Worm (Caenorhabditis elegans) whole organism, mixed stage, embryonic: ENCODE data around the gene sma-2.

Experiments used
- lin-13 ChIP-seq: fragments of 150-350 bp; optimal IDR thresholded peaks from 2 replicates; lab custom pipeline; 2014; ENCODE audit warnings: missing biosample characterization, missing genetic modification characterization
- nhr-76 ChIP-seq: sonication (generic microtip); optimal IDR thresholded peaks from 2 replicates; lab custom pipeline; 2017; ENCODE audit warnings: missing biosample characterization, missing genetic modification characterization
- sptf-1 ChIP-seq: sonication (generic microtip); optimal IDR thresholded peaks from 2 replicates; lab custom pipeline; 2017; ENCODE audit warnings: mild to moderate bottlenecking, missing genetic modification characterization, moderate library complexity, missing compliant biosample characterization
- unc-39 ChIP-seq: fragments of 150-350 bp; optimal IDR thresholded peaks from 2 replicates; lab custom pipeline; 2014; ENCODE audit warnings: missing biosample characterization, missing genetic modification characterization
- unc-62 ChIP-seq: fragments of 150-350 bp; optimal IDR thresholded peaks from 2 replicates; lab custom pipeline; 2014; ENCODE audit warnings: missing biosample characterization, missing genetic modification reagents, missing genetic modification characterization

- TF ChIP-seq sptf-1 (no peak), unc-39 (tag; lab: Kevin White, UChicago) (no peak), nhr-76 (tag; lab: Kevin White, UChicago) (no peak), unc-62 (GFP tag; lab: Kevin White, UChicago) (no peak), lin-13 (no peak)
Observed at ce11 chrIII:8742584-8742983, 6.9 kb upstream of the sma-2 start.
